Worm (Caenorhabditis elegans) whole organism, midembryonic: ENCODE data around the gene Y68A4B.3.
"Not testable (repeated sequence)": the region's sequence is repeated elsewhere in the genome, so short reads cannot be mapped to it uniquely, and the experiment has no call there.

Source experiments
- T22C8.4 ChIP-seq: fragments of 200-800 bp; sonication (Bioruptor generic); IDR thresholded peaks from 2 replicates; pipeline ENCODE4 v1.3.6; 2022; ENCODE audit warnings: missing genetic modification characterization, missing compliant biosample characterization
- cog-1 ChIP-seq: sonication (generic microtip); optimal IDR thresholded peaks from 2 replicates; lab custom pipeline; 2016; ENCODE audit warnings: missing genetic modification characterization, missing compliant biosample characterization
- flt-1 ChIP-seq: fragments of 200-800 bp; sonication (Bioruptor generic); IDR thresholded peaks from 2 replicates; pipeline ENCODE4 v1.3.6; 2022; ENCODE audit warnings: missing genetic modification characterization, missing compliant biosample characterization
- klf-2 ChIP-seq: fragments of 200-800 bp; sonication (Bioruptor generic); conservative IDR thresholded peaks from 2 replicates; pipeline ENCODE4 v1.3.6; 2022; ENCODE audit warnings: missing genetic modification reagents, missing genetic modification characterization, missing compliant biosample characterization
- med-1 ChIP-seq: sonication (generic microtip); optimal IDR thresholded peaks from 2 replicates; lab custom pipeline; 2017; ENCODE audit warnings: missing genetic modification characterization, mild to moderate bottlenecking, missing compliant biosample characterization, antibody characterized with exemption, missing genetic modification reagents; ENCODE audit not compliant: insufficient read depth
- ref-1 ChIP-seq: fragments of 200-800 bp; sonication (Bioruptor generic); conservative IDR thresholded peaks from 2 replicates; pipeline ENCODE4 v1.3.6; 2022; ENCODE audit warnings: missing genetic modification reagents, missing genetic modification characterization, missing compliant biosample characterization
- tab-1 ChIP-seq: fragments of 200-800 bp; sonication (Bioruptor generic); IDR thresholded peaks from 2 replicates; pipeline ENCODE4 v1.3.6; 2022; ENCODE audit warnings: missing genetic modification characterization, missing compliant biosample characterization
- ztf-23 ChIP-seq: fragments of 200-800 bp; sonication (Bioruptor generic); IDR thresholded peaks from 2 replicates; pipeline ENCODE4 v1.3.6; 2022; ENCODE audit warnings: missing genetic modification reagents, missing genetic modification characterization, missing compliant biosample characterization
- ztf-29 ChIP-seq: fragments of 200-800 bp; sonication (Bioruptor generic); IDR thresholded peaks from 2 replicates; pipeline ENCODE4 v1.3.6; 2022; ENCODE audit warnings: missing genetic modification reagents, missing genetic modification characterization, missing compliant biosample characterization

Y68A4B.3 gene

ce11 chrV:17242552-17242951 lies at the start of gene Y68A4B.3:
Gene Y68A4B.3 (minus strand): TSS chrV:17242652.
- TF ChIP-seq T22C8.4 (GFP tag; lab: Robert Waterston, UW) = no peak
- TF ChIP-seq med-1 (GFP tag; lab: Kevin White, UChicago) = no peak
- no peak for TF ChIP-seq flt-1 (GFP tag; lab: Robert Waterston, UW)
- TF ChIP-seq tab-1 (GFP tag; lab: Robert Waterston, UW) = no peak
- TF ChIP-seq ztf-29 = no peak
- TF ChIP-seq ztf-23 = no peak
- TF ChIP-seq cog-1 = no peak
- no peak for TF ChIP-seq klf-2 (GFP tag; lab: Robert Waterston, UW)
- no peak for TF ChIP-seq ref-1 (GFP tag; lab: Robert Waterston, UW)

ce11 chrV:17284159-17284558 lies 41.7 kb upstream of the Y68A4B.3 start:
- TF ChIP-seq T22C8.4 (GFP tag; lab: Robert Waterston, UW) (no peak), ztf-23 (no peak), ztf-29 (no peak), klf-2 (GFP tag; lab: Robert Waterston, UW) (no peak), cog-1 (no peak), flt-1 (GFP tag; lab: Robert Waterston, UW) (no peak), tab-1 (GFP tag; lab: Robert Waterston, UW) (no peak), med-1 (GFP tag; lab: Kevin White, UChicago) (no peak), ref-1 (GFP tag; lab: Robert Waterston, UW) (no peak)

- TF ChIP-seq klf-2 (GFP tag; lab: Robert Waterston, UW) (no peak), ztf-23 (no peak), tab-1 (GFP tag; lab: Robert Waterston, UW) (no peak), ztf-29 (no peak), T22C8.4 (GFP tag; lab: Robert Waterston, UW) (no peak)
Measured at ce11 chrV:17273249-17273648, 30.8 kb upstream of the Y68A4B.3 start, which contains the start of gene K10G4.10. Gene K10G4.10 (plus strand): TSS chrV:17273549.

ce11 chrV:17272112-17272511 lies 29.7 kb upstream of the Y68A4B.3 start:
- no peak for TF ChIP-seq ref-1 (GFP tag; lab: Robert Waterston, UW)
- TF ChIP-seq ztf-23 = no peak
- TF ChIP-seq klf-2 (GFP tag; lab: Robert Waterston, UW) = no peak
- no peak for TF ChIP-seq ztf-29
- TF ChIP-seq flt-1 (GFP tag; lab: Robert Waterston, UW) = no peak
- no peak for TF ChIP-seq cog-1
- TF ChIP-seq med-1 (GFP tag; lab: Kevin White, UChicago) = no peak
- no peak for TF ChIP-seq tab-1 (GFP tag; lab: Robert Waterston, UW)
- no peak for TF ChIP-seq T22C8.4 (GFP tag; lab: Robert Waterston, UW)

ce11 chrV:17264855-17265254 lies 22.4 kb upstream of the Y68A4B.3 start, which contains the start of gene K10G4.3:
Gene K10G4.3 (minus strand): TSS chrV:17264955.
- not testable (repeated sequence) for TF ChIP-seq ztf-23; ztf-29; tab-1 (GFP tag; lab: Robert Waterston, UW)

ce11 chrV:17261385-17261784 lies 18.9 kb upstream of the Y68A4B.3 start:
- TF ChIP-seq cog-1 (no peak), ref-1 (GFP tag; lab: Robert Waterston, UW) (no peak)

ce11 chrV:17258868-17259267 lies 16.4 kb upstream of the Y68A4B.3 start, which contains the start of gene fbxa-85:
Gene fbxa-85 (plus strand): TSS chrV:17259168.
- TF ChIP-seq ref-1 (GFP tag; lab: Robert Waterston, UW) = no peak
- TF ChIP-seq cog-1 = no peak
- no peak for TF ChIP-seq med-1 (GFP tag; lab: Kevin White, UChicago)
- no peak for TF ChIP-seq flt-1 (GFP tag; lab: Robert Waterston, UW)
- TF ChIP-seq ztf-23 = no peak
- TF ChIP-seq ztf-29 = no peak
- no peak for TF ChIP-seq klf-2 (GFP tag; lab: Robert Waterston, UW)

- no peak for TF ChIP-seq ref-1 (GFP tag; lab: Robert Waterston, UW)
- no peak for TF ChIP-seq tab-1 (GFP tag; lab: Robert Waterston, UW)
- TF ChIP-seq ztf-23 = no peak
- no peak for TF ChIP-seq T22C8.4 (GFP tag; lab: Robert Waterston, UW)
- no peak for TF ChIP-seq flt-1 (GFP tag; lab: Robert Waterston, UW)
- no peak for TF ChIP-seq med-1 (GFP tag; lab: Kevin White, UChicago)
- no peak for TF ChIP-seq klf-2 (GFP tag; lab: Robert Waterston, UW)
- no peak for TF ChIP-seq ztf-29
- TF ChIP-seq cog-1 = no peak
Measured at ce11 chrV:17258244-17258643, 15.8 kb upstream of the Y68A4B.3 start.

ce11 chrV:17257637-17258036 lies 15.2 kb upstream of the Y68A4B.3 start:
- TF ChIP-seq klf-2 (GFP tag; lab: Robert Waterston, UW) = no peak
- TF ChIP-seq T22C8.4 (GFP tag; lab: Robert Waterston, UW) = no peak
- no peak for TF ChIP-seq ref-1 (GFP tag; lab: Robert Waterston, UW)
- no peak for TF ChIP-seq flt-1 (GFP tag; lab: Robert Waterston, UW)
- no peak for TF ChIP-seq med-1 (GFP tag; lab: Kevin White, UChicago)
- TF ChIP-seq ztf-23 = no peak
- no peak for TF ChIP-seq cog-1
- TF ChIP-seq ztf-29 = no peak
- no peak for TF ChIP-seq tab-1 (GFP tag; lab: Robert Waterston, UW)

- TF ChIP-seq klf-2 (GFP tag; lab: Robert Waterston, UW) (no peak), cog-1 (no peak), T22C8.4 (GFP tag; lab: Robert Waterston, UW) (no peak)
Measured at ce11 chrV:17255454-17255853, 13.0 kb upstream of the Y68A4B.3 start, which contains the start of gene srh-115. Gene srh-115 (plus strand): TSS chrV:17255754.

- not testable (repeated sequence) for TF ChIP-seq ztf-29; ref-1 (GFP tag; lab: Robert Waterston, UW); klf-2 (GFP tag; lab: Robert Waterston, UW)
Measured at ce11 chrV:17255028-17255427, 12.6 kb upstream of the Y68A4B.3 start, which contains the start of gene srh-116. Gene srh-116 (minus strand): TSS chrV:17255128.
